Worm (Caenorhabditis elegans): Measurements from ENCODE around the gene F52H2.5.

F52H2.5 gene

DNA sequence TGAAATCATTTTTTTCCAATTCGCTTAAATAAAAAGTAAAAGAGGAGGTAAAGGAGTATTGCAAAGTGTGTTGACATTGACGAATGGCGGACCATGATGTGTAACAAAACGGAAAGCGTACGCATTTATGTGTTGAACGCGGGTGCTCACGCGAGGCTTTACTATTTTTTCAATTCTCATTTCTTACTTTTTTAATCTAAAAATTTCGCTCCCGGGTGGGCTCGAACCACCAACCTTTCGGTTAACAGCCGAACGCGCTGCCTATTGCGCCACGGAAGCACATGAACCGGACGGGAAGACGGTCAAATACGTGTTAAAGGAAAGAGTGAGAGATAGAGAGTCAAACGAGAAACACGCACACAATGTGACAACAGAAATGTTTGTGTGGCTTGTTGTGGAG lies 10.6 kb downstream of the F52H2.5 start:
- peak; percentile 88 for TF ChIP-seq scrt-1 (GFP tag; IDR thresholded peaks at IDR 0.05)
- TF ChIP-seq flt-1 (GFP tag; IDR thresholded peaks at IDR 0.05), result peak; percentile 83
- peak; percentile 96 for TF ChIP-seq hmg-4 (GFP tag; optimal IDR thresholded peaks at IDR 0.05)
- TF ChIP-seq tra-4 (tag; optimal IDR thresholded peaks at IDR 0.05), result peak; percentile 78
- TF ChIP-seq B0310.2 (tag; optimal IDR thresholded peaks at IDR 0.05), result peak; percentile 78
- TF ChIP-seq hnd-1 (tag; optimal IDR thresholded peaks at IDR 0.05), result peak; percentile 83
- peak; percentile 91 for TF ChIP-seq tbx-11 (GFP tag; IDR thresholded peaks at IDR 0.05)
- peak; percentile 91 for TF ChIP-seq ceh-36 (tag; optimal IDR thresholded peaks at IDR 0.05)
- peak; percentile 72 for TF ChIP-seq ets-7 (tag; optimal IDR thresholded peaks at IDR 0.05)
- TF ChIP-seq F13C5.2 (tag; optimal IDR thresholded peaks at IDR 0.05), result peak; percentile 90
- TF ChIP-seq ama-1 (optimal IDR thresholded peaks at IDR 0.05), result no peak
- TF ChIP-seq ceh-13 (GFP tag; optimal IDR thresholded peaks at IDR 0.05), result peak; percentile 87
- peak; percentile 94 for TF ChIP-seq pes-1 (GFP tag; IDR thresholded peaks at IDR 0.05)
- peak; percentile 91 for TF ChIP-seq sea-1 (GFP tag; conservative IDR thresholded peaks at IDR 0.05)
- peak; percentile 87 for TF ChIP-seq aly-1 (tag; optimal IDR thresholded peaks at IDR 0.05)
- peak; percentile 78 for TF ChIP-seq hmbx-1 (tag; optimal IDR thresholded peaks at IDR 0.05)
- peak; percentile 76 for TF ChIP-seq tbx-37 (GFP tag; conservative IDR thresholded peaks at IDR 0.05)

- no peak for TF ChIP-seq aly-1 (tag; optimal IDR thresholded peaks at IDR 0.05)
- no peak for TF ChIP-seq scrt-1 (GFP tag; IDR thresholded peaks at IDR 0.05)
- TF ChIP-seq pes-1 (GFP tag; IDR thresholded peaks at IDR 0.05), result no peak
- no peak for TF ChIP-seq tra-4 (tag; optimal IDR thresholded peaks at IDR 0.05)
- no peak for TF ChIP-seq flt-1 (GFP tag; IDR thresholded peaks at IDR 0.05)
- TF ChIP-seq ceh-13 (GFP tag; optimal IDR thresholded peaks at IDR 0.05), result no peak
- no peak for TF ChIP-seq tbx-11 (GFP tag; IDR thresholded peaks at IDR 0.05)
- TF ChIP-seq hmbx-1 (tag; optimal IDR thresholded peaks at IDR 0.05), result no peak
- TF ChIP-seq ets-7 (tag; optimal IDR thresholded peaks at IDR 0.05), result no peak
- no peak for TF ChIP-seq ceh-36 (tag; optimal IDR thresholded peaks at IDR 0.05)
- no peak for TF ChIP-seq sea-1 (GFP tag; conservative IDR thresholded peaks at IDR 0.05)
- no peak for TF ChIP-seq hmg-4 (GFP tag; optimal IDR thresholded peaks at IDR 0.05)
- TF ChIP-seq B0310.2 (tag; optimal IDR thresholded peaks at IDR 0.05), result no peak
- no peak for TF ChIP-seq ama-1 (optimal IDR thresholded peaks at IDR 0.05)
These were observed 11.0 kb downstream of the F52H2.5 start, which contains the start of gene smvt-1 for ce11 chrX:2548884-2549283. TSS of gene smvt-1 (minus strand) at chrX:2548984.

- TF ChIP-seq ets-7 (tag; optimal IDR thresholded peaks at IDR 0.05) (no peak), flt-1 (GFP tag; IDR thresholded peaks at IDR 0.05) (no peak), tbx-37 (GFP tag; conservative IDR thresholded peaks at IDR 0.05) (no peak), pes-1 (GFP tag; IDR thresholded peaks at IDR 0.05) (no peak), hmg-4 (GFP tag; optimal IDR thresholded peaks at IDR 0.05) (no peak), aly-1 (tag; optimal IDR thresholded peaks at IDR 0.05) (no peak), B0310.2 (tag; optimal IDR thresholded peaks at IDR 0.05) (no peak), F13C5.2 (tag; optimal IDR thresholded peaks at IDR 0.05) (no peak), scrt-1 (GFP tag; IDR thresholded peaks at IDR 0.05) (no peak), tbx-11 (GFP tag; IDR thresholded peaks at IDR 0.05) (no peak), ama-1 (optimal IDR thresholded peaks at IDR 0.05) (no peak), ceh-36 (tag; optimal IDR thresholded peaks at IDR 0.05) (no peak), ceh-13 (GFP tag; optimal IDR thresholded peaks at IDR 0.05) (no peak), hmbx-1 (tag; optimal IDR thresholded peaks at IDR 0.05) (no peak)
These were observed 15.2 kb downstream of the F52H2.5 start for ce11 chrX:2544645-2545044.

DNA sequence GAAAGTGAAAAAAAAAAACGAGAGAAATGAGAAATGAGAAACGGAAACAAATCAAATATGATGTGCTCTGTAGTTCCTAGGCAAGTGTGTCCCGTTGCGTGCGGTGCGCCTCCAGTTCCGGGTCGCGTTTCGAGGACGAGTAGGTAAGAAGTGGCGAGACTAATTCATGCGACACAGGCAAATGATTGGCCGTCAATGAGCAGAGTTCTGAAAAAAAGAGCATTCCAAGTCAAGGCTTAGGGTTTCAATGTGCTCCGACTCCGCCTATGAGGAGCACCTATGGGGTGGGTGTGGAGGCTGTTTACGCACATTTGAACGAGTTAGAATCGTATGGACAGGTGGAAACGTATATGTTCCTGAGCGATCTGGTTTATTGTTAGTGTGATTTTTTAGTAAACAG lies 16.5 kb downstream of the F52H2.5 start:
- no peak for TF ChIP-seq ceh-13 (GFP tag; optimal IDR thresholded peaks at IDR 0.05)
- TF ChIP-seq tbx-11 (GFP tag; IDR thresholded peaks at IDR 0.05), result no peak
- no peak for TF ChIP-seq scrt-1 (GFP tag; IDR thresholded peaks at IDR 0.05)
- no peak for TF ChIP-seq F13C5.2 (tag; optimal IDR thresholded peaks at IDR 0.05)
- no peak for TF ChIP-seq hmg-4 (GFP tag; optimal IDR thresholded peaks at IDR 0.05)
- no peak for TF ChIP-seq sea-1 (GFP tag; conservative IDR thresholded peaks at IDR 0.05)
- no peak for TF ChIP-seq aly-1 (tag; optimal IDR thresholded peaks at IDR 0.05)
- TF ChIP-seq ets-7 (tag; optimal IDR thresholded peaks at IDR 0.05), result no peak

DNA sequence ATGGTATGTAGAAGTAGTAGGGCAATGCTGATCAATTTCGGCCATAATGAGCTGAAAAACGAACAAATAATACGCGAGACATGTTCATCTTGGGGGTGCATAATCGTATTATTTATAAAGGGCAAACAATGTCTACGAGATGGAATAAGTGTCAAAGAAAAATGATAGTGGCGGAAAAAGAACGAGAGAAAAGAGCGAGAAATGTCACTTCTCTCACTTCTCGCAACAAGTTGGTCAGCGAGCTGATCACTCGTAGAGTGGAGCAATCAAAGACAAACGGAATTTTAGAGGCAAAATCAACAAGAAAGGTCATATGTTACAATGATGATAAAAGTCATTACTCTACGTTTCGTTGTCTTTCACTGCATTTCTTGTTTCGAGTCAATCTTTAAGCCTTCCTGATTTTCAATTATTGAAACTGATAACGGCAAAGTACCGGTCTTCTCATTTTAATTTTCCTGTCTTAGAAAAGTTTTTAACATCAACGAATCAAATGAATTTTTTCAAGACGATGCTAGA lies 18.8 kb downstream of the F52H2.5 start, which contains the start of gene F52H2.3:
Gene F52H2.3, minus strand, starts transcription at position 51 of the 519 bp plus-strand sequence.
- TF ChIP-seq tbx-11 (GFP tag; IDR thresholded peaks at IDR 0.05) (no peak), hmbx-1 (tag; optimal IDR thresholded peaks at IDR 0.05) (no peak), B0310.2 (tag; optimal IDR thresholded peaks at IDR 0.05) (no peak), sea-1 (GFP tag; conservative IDR thresholded peaks at IDR 0.05) (no peak), F13C5.2 (tag; optimal IDR thresholded peaks at IDR 0.05) (no peak), ceh-13 (GFP tag; optimal IDR thresholded peaks at IDR 0.05) (no peak), tbx-37 (GFP tag; conservative IDR thresholded peaks at IDR 0.05) (no peak), hnd-1 (tag; optimal IDR thresholded peaks at IDR 0.05) (no peak), hmg-4 (GFP tag; optimal IDR thresholded peaks at IDR 0.05) (no peak)

DNA sequence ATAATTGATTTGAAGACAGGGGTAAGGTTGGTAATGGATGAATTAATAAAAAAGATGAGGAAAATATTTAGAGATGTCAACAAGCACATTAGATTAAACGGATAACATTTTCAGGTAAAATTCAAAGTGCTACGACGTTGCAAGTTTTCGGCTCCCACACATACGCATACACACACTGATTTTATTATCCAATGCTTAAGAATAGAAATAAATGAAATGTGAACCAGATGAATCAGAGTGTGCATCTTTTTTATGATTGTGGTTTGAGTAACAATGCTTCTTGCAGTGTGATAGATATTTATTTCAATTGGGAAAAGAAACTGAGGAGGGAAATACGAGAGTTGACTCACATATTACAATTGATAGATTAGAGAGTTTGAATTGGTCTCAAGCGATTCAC lies 21.2 kb downstream of the F52H2.5 start:
- TF ChIP-seq B0310.2 (tag; optimal IDR thresholded peaks at IDR 0.05), result no peak

- TF ChIP-seq aly-1 (tag; optimal IDR thresholded peaks at IDR 0.05) (peak; percentile 51), pes-1 (GFP tag; IDR thresholded peaks at IDR 0.05) (no peak; the same call in 1 of the 2 replicates), ceh-36 (tag; optimal IDR thresholded peaks at IDR 0.05) (no peak), F13C5.2 (tag; optimal IDR thresholded peaks at IDR 0.05) (peak; percentile 64), ets-7 (tag; optimal IDR thresholded peaks at IDR 0.05) (peak; percentile 46), B0310.2 (tag; optimal IDR thresholded peaks at IDR 0.05) (peak; percentile 25), hmg-4 (GFP tag; optimal IDR thresholded peaks at IDR 0.05) (peak; percentile 83)
These were observed 23.6 kb downstream of the F52H2.5 start for ce11 chrX:2536246-2536772.

DNA sequence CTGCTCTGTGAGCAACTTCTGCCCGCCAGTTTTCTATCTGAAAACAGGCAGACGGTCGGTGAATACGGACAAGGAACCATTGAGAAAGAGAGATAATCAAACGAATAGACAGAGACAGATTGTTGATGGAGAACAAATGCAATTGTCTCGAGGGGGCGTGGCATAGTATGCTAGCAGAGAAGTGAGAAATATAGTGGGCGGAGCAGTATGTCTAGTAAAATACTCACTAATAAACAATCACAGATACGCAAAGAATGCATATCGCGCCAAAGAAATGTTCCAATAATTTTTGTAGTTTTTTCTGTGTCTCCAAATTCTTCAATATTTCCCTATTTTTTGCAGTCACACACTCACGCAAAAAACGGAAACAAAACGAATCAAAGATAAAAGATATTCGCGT lies 27.5 kb downstream of the F52H2.5 start, which contains the start of gene tbc-12:
Gene tbc-12, minus strand, starts transcription at position 101 of the 400 bp plus-strand sequence.
- TF ChIP-seq scrt-1 (GFP tag; IDR thresholded peaks at IDR 0.05), result no peak
- TF ChIP-seq ceh-13 (GFP tag; optimal IDR thresholded peaks at IDR 0.05), result no peak
- no peak for TF ChIP-seq hmbx-1 (tag; optimal IDR thresholded peaks at IDR 0.05)
- TF ChIP-seq ceh-36 (tag; optimal IDR thresholded peaks at IDR 0.05), result no peak
- no peak for TF ChIP-seq pes-1 (GFP tag; IDR thresholded peaks at IDR 0.05)
